Worm (Caenorhabditis elegans): ENCODE data around the gene F15A4.10.

F15A4.10 gene

DNA sequence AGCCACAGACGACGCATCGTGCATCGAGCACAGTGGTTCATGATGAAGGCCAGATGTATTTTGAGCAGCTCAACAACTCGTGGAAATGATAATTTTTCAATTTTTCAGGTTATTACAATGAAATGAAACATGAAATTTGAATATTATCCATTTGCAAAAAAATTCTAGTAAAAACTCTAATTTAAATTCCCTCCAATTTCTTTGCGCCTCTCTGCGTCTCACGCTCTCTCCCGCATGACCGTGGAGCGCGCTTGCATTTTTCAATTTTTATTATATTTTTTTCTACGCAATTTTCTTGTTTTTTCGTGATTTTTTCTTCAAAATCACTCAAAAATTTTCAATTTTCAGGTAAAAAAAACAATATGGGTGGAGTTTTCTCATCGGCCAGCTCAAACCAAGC lies 25.5 kb downstream of the F15A4.10 start, which contains the start of gene tag-281 (continued):
- peak; percentile 38 for TF ChIP-seq nhr-2 (tag; optimal IDR thresholded peaks at IDR 0.05)
- TF ChIP-seq elt-1 (tag; optimal IDR thresholded peaks at IDR 0.05; ENCODE audit: borderline replicate concordance, insufficient read depth), result no peak
- TF ChIP-seq nhr-237 (tag; optimal IDR thresholded peaks at IDR 0.05), result peak; percentile 54
- no peak for TF ChIP-seq mls-2 (tag; optimal IDR thresholded peaks at IDR 0.05)
- no peak for TF ChIP-seq blmp-1 (tag; optimal IDR thresholded peaks at IDR 0.05)
- no peak for TF ChIP-seq nhr-28 (tag; optimal IDR thresholded peaks at IDR 0.05)

DNA sequence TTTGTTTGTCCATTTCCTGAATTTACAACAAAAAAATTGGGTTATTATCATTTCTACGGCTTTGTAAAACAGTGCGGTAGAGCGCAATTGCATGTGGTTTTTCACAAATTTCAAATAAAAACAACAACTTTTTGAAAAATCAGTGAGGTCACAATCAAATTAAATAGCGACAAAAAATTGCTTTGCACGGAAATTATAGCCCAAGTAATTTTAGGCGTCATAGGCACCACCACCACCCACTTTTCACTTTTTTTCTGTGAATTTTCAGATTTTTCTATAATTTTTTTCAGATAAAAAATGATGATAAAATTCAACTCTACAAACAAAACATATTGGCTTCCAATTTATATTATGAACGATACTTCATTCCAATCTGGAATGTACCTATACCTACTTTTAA lies 27.7 kb downstream of the F15A4.10 start, which contains the start of gene sre-38:
Gene sre-38, plus strand, starts transcription at position 301 of the 400 bp plus-strand sequence.
- TF ChIP-seq nhr-28 (tag; optimal IDR thresholded peaks at IDR 0.05), result no peak

DNA sequence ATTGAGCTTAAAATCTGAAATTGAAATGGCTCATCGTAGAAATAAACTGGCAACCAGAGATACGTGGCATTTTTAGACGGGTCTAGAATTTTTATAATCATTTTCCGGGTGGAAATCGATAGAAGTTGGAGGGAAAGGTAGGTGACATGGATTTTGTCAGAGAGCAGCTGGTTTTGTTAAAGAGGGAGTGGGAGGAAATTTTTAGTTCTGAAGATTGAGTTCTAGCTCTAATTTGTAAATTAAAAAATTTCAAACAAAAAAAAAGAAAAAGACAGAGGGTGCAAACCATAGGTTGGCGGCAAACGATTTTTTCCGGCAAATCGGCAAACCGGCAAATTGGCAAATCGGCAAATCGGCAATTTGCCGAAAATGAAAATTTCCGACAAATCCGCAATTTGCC lies 28.3 kb downstream of the F15A4.10 start, which contains the start of gene sre-32:
Gene sre-32, minus strand, starts transcription at position 101 of the 400 bp plus-strand sequence.
- TF ChIP-seq ceh-43 (GFP tag; optimal IDR thresholded peaks at IDR 0.05), result no peak
- no peak for TF ChIP-seq mab-5 (tag; optimal IDR thresholded peaks at IDR 0.05)
- TF ChIP-seq lin-32 (GFP tag; optimal IDR thresholded peaks at IDR 0.05), result no peak
- no peak for TF ChIP-seq cnd-1 (tag; optimal IDR thresholded peaks at IDR 0.05)
- TF ChIP-seq drap-1 (GFP tag; optimal IDR thresholded peaks at IDR 0.05), result no peak
- TF ChIP-seq sem-2 (GFP tag; optimal IDR thresholded peaks at IDR 0.05), result no peak
- TF ChIP-seq nhr-76 (tag; optimal IDR thresholded peaks at IDR 0.05), result no peak
- TF ChIP-seq unc-62 (GFP tag; optimal IDR thresholded peaks at IDR 0.05), result no peak
- TF ChIP-seq nhr-2 (tag; optimal IDR thresholded peaks at IDR 0.05), result no peak

DNA sequence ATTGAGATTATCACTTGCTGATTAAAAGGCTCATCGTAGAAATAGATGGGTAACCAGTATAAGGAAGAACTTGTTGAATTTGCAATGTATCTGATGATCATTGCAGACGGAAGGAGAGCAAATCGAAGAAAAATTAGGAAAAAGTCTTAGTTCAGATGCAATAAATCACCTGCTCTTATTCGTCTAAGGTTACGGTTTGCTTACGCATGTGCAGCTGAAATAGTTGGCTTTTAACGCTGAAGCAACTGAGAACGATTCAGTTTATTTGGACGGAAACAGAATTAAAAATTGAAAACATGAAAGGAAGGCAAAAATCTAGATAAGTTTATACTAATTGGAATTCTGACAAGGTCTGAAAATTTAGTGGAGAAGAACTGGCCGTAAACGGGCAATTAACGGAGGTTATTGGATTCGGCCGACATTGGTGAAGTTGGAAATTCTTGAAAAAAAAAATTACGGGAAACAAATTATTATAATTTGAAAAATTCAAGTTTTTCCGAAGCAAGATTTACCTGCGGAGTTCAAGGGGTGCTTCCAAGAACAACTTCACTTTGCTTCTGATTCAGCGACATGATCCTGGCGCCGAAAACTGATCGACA lies 32.1 kb downstream of the F15A4.10 start, which contains the start of the genes sre-35 and sre-33:
Gene sre-35, minus strand, starts transcription at position 101 of the 599 bp plus-strand sequence.
Gene sre-33, plus strand, starts transcription at position 549 of the 599 bp plus-strand sequence.
- TF ChIP-seq snpc-4 (tag; optimal IDR thresholded peaks at IDR 0.05), result no peak
- TF ChIP-seq tbx-8 (GFP tag; optimal IDR thresholded peaks at IDR 0.05), result no peak
- TF ChIP-seq ceh-83 (GFP tag; optimal IDR thresholded peaks at IDR 0.05), result no peak
- TF ChIP-seq mab-5 (tag; optimal IDR thresholded peaks at IDR 0.05), result no peak
- no peak for TF ChIP-seq ces-1 (GFP tag; optimal IDR thresholded peaks at IDR 0.05)
- no peak for TF ChIP-seq blmp-1 (tag; optimal IDR thresholded peaks at IDR 0.05)
- TF ChIP-seq unc-39 (tag; optimal IDR thresholded peaks at IDR 0.05), result no peak
- TF ChIP-seq sem-2 (GFP tag; optimal IDR thresholded peaks at IDR 0.05), result no peak
- no peak for TF ChIP-seq zip-8 (tag; optimal IDR thresholded peaks at IDR 0.05)
- TF ChIP-seq unc-120 (tag; optimal IDR thresholded peaks at IDR 0.05; ENCODE audit: poor library complexity, severe bottlenecking), result no peak
- no peak for TF ChIP-seq unc-62 (GFP tag; optimal IDR thresholded peaks at IDR 0.05)

DNA sequence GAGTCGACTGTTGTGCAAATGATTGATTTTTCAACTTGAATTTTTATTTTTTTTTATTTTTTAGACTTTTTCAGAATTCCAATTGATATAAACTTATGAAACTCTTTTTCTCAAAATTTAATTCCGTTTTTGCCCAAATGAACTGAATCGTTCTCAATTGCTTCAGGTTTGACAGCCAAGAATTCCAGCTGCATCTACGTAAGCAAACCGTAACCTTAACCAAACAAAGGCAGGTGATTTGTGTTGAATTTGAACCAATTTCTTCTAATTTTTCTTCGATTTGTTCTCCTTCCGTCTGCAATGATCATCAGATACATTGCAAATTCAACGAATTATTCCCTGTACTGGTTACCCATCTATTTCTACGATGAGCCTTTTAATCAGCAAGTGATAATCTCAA lies 35.1 kb downstream of the F15A4.10 start, which contains the start of gene sre-34:
Gene sre-34, plus strand, starts transcription at position 301 of the 400 bp plus-strand sequence.
- TF ChIP-seq elt-3 (tag; optimal IDR thresholded peaks at IDR 0.05) (no peak), lsy-2 (tag; optimal IDR thresholded peaks at IDR 0.05) (no peak), ham-2 (GFP tag; optimal IDR thresholded peaks at IDR 0.05) (no peak), lin-13 (tag; optimal IDR thresholded peaks at IDR 0.05) (no peak), mep-1 (tag; optimal IDR thresholded peaks at IDR 0.05) (no peak), nhr-28 (tag; optimal IDR thresholded peaks at IDR 0.05) (no peak), nhr-12 (tag; optimal IDR thresholded peaks at IDR 0.05) (no peak), nhr-76 (tag; optimal IDR thresholded peaks at IDR 0.05) (no peak)

DNA sequence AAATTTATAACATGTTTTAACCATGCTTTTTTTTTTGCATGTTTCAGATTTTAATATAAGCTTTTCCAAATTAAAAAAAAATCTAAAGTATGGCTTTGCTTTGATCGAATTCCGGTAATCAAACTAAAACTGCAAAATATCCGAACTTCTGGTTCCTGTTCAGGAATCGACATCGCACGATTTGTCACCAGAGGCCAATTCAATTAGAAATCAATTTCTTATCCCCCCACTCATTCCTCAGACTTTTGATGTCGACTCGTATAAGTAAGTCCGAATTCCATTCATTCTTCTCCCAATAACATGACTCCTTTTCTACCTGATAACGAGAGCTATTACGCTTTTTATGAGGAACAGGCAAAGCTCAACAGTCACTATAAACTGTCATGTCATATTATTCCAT lies 36.7 kb downstream of the F15A4.10 start, which contains the start of gene srh-27:
Gene srh-27, plus strand, starts transcription at position 301 of the 400 bp plus-strand sequence.
- TF ChIP-seq elt-3 (tag; optimal IDR thresholded peaks at IDR 0.05) (no peak), nhr-12 (tag; optimal IDR thresholded peaks at IDR 0.05) (no peak), M03D4.4 (tag; optimal IDR thresholded peaks at IDR 0.05) (no peak), ztf-11 (tag; optimal IDR thresholded peaks at IDR 0.05) (no peak), lsy-2 (tag; optimal IDR thresholded peaks at IDR 0.05) (no peak), unc-62 (GFP tag; optimal IDR thresholded peaks at IDR 0.05) (no peak), bed-3 (GFP tag; optimal IDR thresholded peaks at IDR 0.05) (no peak), snpc-4 (tag; optimal IDR thresholded peaks at IDR 0.05) (no peak)

All from whole organism, mixed stage, embryonic.